Worm (Caenorhabditis elegans): ENCODE data around the gene K11D12.14.
A peak's percentile ranks its signal among the peaks of the same experiment; 100 is the strongest.

Gene K11D12.14

DNA sequence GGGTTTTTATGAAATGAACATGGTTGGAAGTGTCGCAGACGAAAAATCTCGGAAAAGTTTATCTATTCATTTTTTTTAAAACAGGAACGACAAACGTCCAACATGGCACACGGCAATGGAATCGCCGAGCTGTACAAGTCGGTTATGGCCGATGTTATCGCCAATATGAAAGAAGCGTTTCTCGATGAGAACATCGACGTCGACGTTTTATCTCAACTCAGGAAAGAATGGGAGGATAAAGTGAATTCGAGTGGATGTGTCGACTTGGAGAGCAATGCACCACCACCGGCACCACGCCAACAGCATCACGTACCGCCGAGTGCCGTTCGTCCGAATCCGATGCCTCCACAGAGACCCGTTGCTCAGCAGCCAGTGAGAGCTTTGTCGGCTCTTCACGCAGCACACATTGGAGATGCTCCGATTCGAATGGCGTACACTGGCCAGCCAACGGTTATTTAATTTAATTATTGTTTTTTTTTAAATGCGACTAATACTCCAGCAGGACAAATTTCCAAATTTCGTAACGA is 700 bp downstream of the K11D12.14 start:
- TF ChIP-seq ceh-58 (GFP tag; IDR thresholded peaks at IDR 0.05) (no peak), egl-44 (GFP tag; IDR thresholded peaks at IDR 0.05) (peak; percentile 33; the same call in 1 of the 2 replicates), mel-28 (tag; optimal IDR thresholded peaks at IDR 0.05; ENCODE audit: borderline replicate concordance) (no peak), mcd-1 (GFP tag; IDR thresholded peaks at IDR 0.05) (0 out of 2 replicates have a peak, but pooled peaks have one; percentile 21), Y56A3A.18 (GFP tag; IDR thresholded peaks at IDR 0.05) (no peak), K11D2.4 (GFP tag; IDR thresholded peaks at IDR 0.05) (0 out of 2 replicates have a peak, but pooled peaks have one; percentile 16), hmg-1.2 (GFP tag; IDR thresholded peaks at IDR 0.05) (0 out of 2 replicates have a peak, but pooled peaks have one; percentile 5), attf-6 (GFP tag; IDR thresholded peaks at IDR 0.05) (no peak), snpc-1.1 (tag; optimal IDR thresholded peaks at IDR 0.05; ENCODE audit: insufficient read depth) (no peak), zfh-2 (GFP tag; conservative IDR thresholded peaks at IDR 0.05) (peak; percentile 76; the same call in 1 of the 2 replicates), ets-4 (GFP tag; optimal IDR thresholded peaks at IDR 0.05) (no peak), B0035.1 (tag; optimal IDR thresholded peaks at IDR 0.05) (no peak), nfyb-1 (GFP tag; IDR thresholded peaks at IDR 0.05) (peak; percentile 66; the same call in 1 of the 2 replicates)

- TF ChIP-seq lir-1 (GFP tag; conservative IDR thresholded peaks at IDR 0.05) (no peak), ztf-26 (tag; optimal IDR thresholded peaks at IDR 0.05) (no peak), chd-7 (tag; optimal IDR thresholded peaks at IDR 0.05) (no peak), tbx-9 (tag; optimal IDR thresholded peaks at IDR 0.05; ENCODE audit: borderline replicate concordance) (no peak), hlh-12 (tag; optimal IDR thresholded peaks at IDR 0.05) (no peak), F49E8.2 (tag; optimal IDR thresholded peaks at IDR 0.05; ENCODE audit: insufficient read depth) (no peak), egl-44 (GFP tag; IDR thresholded peaks at IDR 0.05) (no peak), ccch-3 (GFP tag; optimal IDR thresholded peaks at IDR 0.05) (no peak), mcd-1 (GFP tag; IDR thresholded peaks at IDR 0.05) (no peak), hmg-20 (GFP tag; IDR thresholded peaks at IDR 0.05) (no peak), F22D6.2 (tag; optimal IDR thresholded peaks at IDR 0.05) (no peak), T26A5.8 (tag; optimal IDR thresholded peaks at IDR 0.05) (no peak), Y53G8AR.9 (GFP tag; conservative IDR thresholded peaks at IDR 0.05) (0 out of 2 replicates have a peak, but pooled peaks have one; percentile 34), K12H6.12 (tag; optimal IDR thresholded peaks at IDR 0.05) (no peak), ceh-27 (GFP tag; optimal IDR thresholded peaks at IDR 0.05) (no peak), sdz-38 (tag; optimal IDR thresholded peaks at IDR 0.05) (no peak), ZK185.1 (tag; optimal IDR thresholded peaks at IDR 0.05; ENCODE audit: poor library complexity, severe bottlenecking) (no peak), sptf-2 (GFP tag; optimal IDR thresholded peaks at IDR 0.05) (no peak), madf-6 (GFP tag; IDR thresholded peaks at IDR 0.05) (0 out of 2 replicates have a peak, but pooled peaks have one; percentile 23), ceh-79 (tag; optimal IDR thresholded peaks at IDR 0.05) (no peak), hmg-1.2 (GFP tag; IDR thresholded peaks at IDR 0.05) (no peak), ztf-18 (tag; optimal IDR thresholded peaks at IDR 0.05) (no peak), let-526 (GFP tag; IDR thresholded peaks at IDR 0.05) (no peak), lsl-1 (GFP tag; optimal IDR thresholded peaks at IDR 0.05) (no peak), B0035.1 (tag; optimal IDR thresholded peaks at IDR 0.05) (no peak), xnd-1 (tag; optimal IDR thresholded peaks at IDR 0.05) (peak; percentile 4)
These were observed 2.8 kb downstream of the K11D12.14 start, which contains the start of gene K11D12.12 for ce11 chrV:5052233-5052632. Gene K11D12.12, plus strand, starts transcription at chrV:5052261.

DNA sequence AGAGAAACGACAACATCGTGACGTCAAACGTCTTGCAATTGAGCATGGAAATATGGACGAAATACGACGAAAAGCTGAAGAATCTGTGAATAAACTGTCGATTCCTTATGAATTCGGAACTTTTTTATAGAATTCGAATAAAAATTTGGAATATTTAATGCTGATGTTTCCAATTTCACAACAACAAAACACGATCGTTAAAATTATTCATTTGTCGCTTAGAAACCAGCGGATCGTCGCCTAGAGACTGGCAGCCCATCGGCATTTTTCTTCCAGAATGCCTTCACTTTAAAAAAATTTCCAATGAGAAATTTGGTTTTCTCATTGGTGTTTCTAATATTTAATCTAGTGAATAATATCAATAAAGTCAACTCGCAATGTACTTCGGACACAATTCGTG is 3.9 kb downstream of the K11D12.14 start, which contains the start of gene cwp-4:
Gene cwp-4, plus strand, starts transcription at position 301 of the 400 bp plus-strand sequence.
- TF ChIP-seq let-607 (tag; optimal IDR thresholded peaks at IDR 0.05) = no peak
- TF ChIP-seq mcd-1 (GFP tag; IDR thresholded peaks at IDR 0.05) = no peak
- TF ChIP-seq mes-4 (tag; optimal IDR thresholded peaks at IDR 0.05) = no peak
- TF ChIP-seq mel-28 (tag; optimal IDR thresholded peaks at IDR 0.05; ENCODE audit: borderline replicate concordance) = no peak
- no peak for TF ChIP-seq pha-4 (tag; optimal IDR thresholded peaks at IDR 0.05)
- no peak for TF ChIP-seq madf-6 (GFP tag; IDR thresholded peaks at IDR 0.05)
- TF ChIP-seq chd-7 (tag; optimal IDR thresholded peaks at IDR 0.05) = no peak
- TF ChIP-seq nhr-27 (tag; optimal IDR thresholded peaks at IDR 0.05) = no peak
- no peak for TF ChIP-seq ceh-100 (GFP tag; IDR thresholded peaks at IDR 0.05)
- TF ChIP-seq ceh-79 (tag; optimal IDR thresholded peaks at IDR 0.05) = no peak
- no peak for TF ChIP-seq ztf-18 (tag; optimal IDR thresholded peaks at IDR 0.05)
- TF ChIP-seq unc-130 (GFP tag; optimal IDR thresholded peaks at IDR 0.05) = no peak
- no peak for TF ChIP-seq sdz-38 (tag; optimal IDR thresholded peaks at IDR 0.05)
- TF ChIP-seq nhr-179 (tag; optimal IDR thresholded peaks at IDR 0.05) = no peak
- no peak for TF ChIP-seq cebp-1 (GFP tag; IDR thresholded peaks at IDR 0.05)
- TF ChIP-seq cebp-1 (tag; optimal IDR thresholded peaks at IDR 0.05) = no peak
- no peak for TF ChIP-seq hrde-1 (tag; optimal IDR thresholded peaks at IDR 0.05; ENCODE audit: borderline replicate concordance)
